Worm (Caenorhabditis elegans) whole organism, L1 larva: ENCODE results near the gene srsx-36.
A peak's percentile ranks its signal among the peaks of the same experiment; 100 is the strongest.

Source experiments
- C16A3.4 ChIP-seq: fragments of 150-350 bp; optimal IDR thresholded peaks from 2 replicates; lab custom pipeline; 2014; ENCODE audit warnings: missing biosample characterization, missing genetic modification characterization
- Y116A8C.19 ChIP-seq: sonication (generic microtip); optimal IDR thresholded peaks from 2 replicates; lab custom pipeline; 2016; ENCODE audit warnings: missing compliant biosample characterization, missing genetic modification characterization, borderline replicate concordance
- aha-1 ChIP-seq: fragments of 150-350 bp; optimal IDR thresholded peaks from 2 replicates; lab custom pipeline; 2014; ENCODE audit warnings: missing biosample characterization, missing genetic modification characterization
- alr-1 ChIP-seq: fragments of 200-800 bp; sonication (Bioruptor generic); optimal IDR thresholded peaks from 2 replicates; lab custom pipeline; 2018; ENCODE audit warnings: borderline replicate concordance, mild to moderate bottlenecking, missing genetic modification characterization, missing compliant biosample characterization
- aly-2 ChIP-seq: fragments of 150-350 bp; optimal IDR thresholded peaks from 2 replicates; lab custom pipeline; 2014; ENCODE audit warnings: missing biosample characterization, missing genetic modification characterization
- blmp-1 ChIP-seq: fragments of 150-350 bp; optimal IDR thresholded peaks from 2 replicates; lab custom pipeline; 2014; ENCODE audit warnings: missing biosample characterization, missing genetic modification characterization
- ceh-63 ChIP-seq: fragments of 200-800 bp; sonication (Bioruptor generic); optimal IDR thresholded peaks from 2 replicates; lab custom pipeline; 2018; ENCODE audit warnings: mild to moderate bottlenecking, missing genetic modification characterization, missing compliant biosample characterization
- ceh-8 ChIP-seq: fragments of 200-800 bp; sonication (Bioruptor generic); optimal IDR thresholded peaks from 2 replicates; lab custom pipeline; 2018; ENCODE audit warnings: mild to moderate bottlenecking, missing genetic modification characterization, moderate library complexity, missing compliant biosample characterization
- ceh-90 ChIP-seq: sonication (generic microtip); optimal IDR thresholded peaks from 2 replicates; lab custom pipeline; 2016; ENCODE audit warnings: missing genetic modification characterization, missing compliant biosample characterization
- ces-1 ChIP-seq: fragments of 150-350 bp; optimal IDR thresholded peaks from 2 replicates; lab custom pipeline; 2014; ENCODE audit warnings: missing biosample characterization, missing genetic modification reagents, missing genetic modification characterization
- dpl-1 ChIP-seq, 3 experiments: fragments of 150-350 bp in 2 of 3; sonication (generic microtip) in 1 of 3; optimal IDR thresholded peaks; 2 replicates each; lab custom pipeline; 2014 to 2017; ENCODE audit warnings: missing biosample characterization in 3 of 3, missing genetic modification characterization in 3 of 3, missing genetic modification reagents in 3 of 3
- egl-27 ChIP-seq, 2 experiments: fragments of 150-350 bp in 1 of 2; sonication (generic microtip); optimal IDR thresholded peaks; 3 replicates each; lab custom pipeline; 2017 to 2018; ENCODE audit warnings: missing biosample characterization in 2 of 2, missing genetic modification characterization in 2 of 2, missing genetic modification reagents in 2 of 2
- ets-5 ChIP-seq: fragments of 200-800 bp; sonication (Bioruptor generic); IDR thresholded peaks from 2 replicates; pipeline ENCODE4 v1.3.6; 2022; ENCODE audit warnings: missing genetic modification characterization, missing compliant biosample characterization
- fkh-10 ChIP-seq: sonication (generic microtip); optimal IDR thresholded peaks from 2 replicates; lab custom pipeline; 2017; ENCODE audit warnings: missing biosample characterization, missing genetic modification reagents, missing genetic modification characterization
- fkh-4 ChIP-seq: sonication (generic microtip); optimal IDR thresholded peaks from 2 replicates; lab custom pipeline; 2016; ENCODE audit warnings: missing compliant biosample characterization, missing genetic modification characterization, borderline replicate concordance
- fos-1 ChIP-seq: fragments of 150-350 bp; optimal IDR thresholded peaks from 2 replicates; lab custom pipeline; 2014; ENCODE audit warnings: missing biosample characterization, missing genetic modification characterization
- grh-1 ChIP-seq: fragments of 200-800 bp; sonication (Bioruptor generic); IDR thresholded peaks from 2 replicates; pipeline ENCODE4 v1.3.6; 2022; ENCODE audit warnings: missing genetic modification reagents, missing genetic modification characterization, missing compliant biosample characterization
- hlh-17 ChIP-seq: fragments of 200-800 bp; sonication (Bioruptor generic); optimal IDR thresholded peaks from 2 replicates; lab custom pipeline; 2018; ENCODE audit warnings: missing genetic modification characterization, mild to moderate bottlenecking, missing compliant biosample characterization, moderate library complexity, borderline replicate concordance
- hlh-4 ChIP-seq: sonication (generic microtip); optimal IDR thresholded peaks from 2 replicates; lab custom pipeline; 2016; ENCODE audit warnings: mild to moderate bottlenecking, missing genetic modification characterization, missing compliant biosample characterization
- hpl-2 ChIP-seq: fragments of 150-350 bp; optimal IDR thresholded peaks from 2 replicates; lab custom pipeline; 2014; ENCODE audit warnings: missing biosample characterization, missing genetic modification reagents, missing genetic modification characterization
- isw-1 ChIP-seq: fragments of 200-800 bp; sonication (Bioruptor generic); IDR thresholded peaks from 2 replicates; pipeline ENCODE4 v1.3.6; 2022; ENCODE audit warnings: missing genetic modification characterization, missing compliant biosample characterization
- jun-1 ChIP-seq: fragments of 150-350 bp; optimal IDR thresholded peaks from 2 replicates; lab custom pipeline; 2014; ENCODE audit warnings: missing biosample characterization, missing genetic modification reagents, missing genetic modification characterization
- lin-13 ChIP-seq: fragments of 150-350 bp; optimal IDR thresholded peaks from 2 replicates; lab custom pipeline; 2014; ENCODE audit warnings: missing biosample characterization, missing genetic modification reagents, missing genetic modification characterization
- lin-15B ChIP-seq: fragments of 150-350 bp; sonication (generic microtip); optimal IDR thresholded peaks from 3 replicates; lab custom pipeline; 2014; ENCODE audit warnings: missing biosample characterization, missing genetic modification characterization
- lin-35 ChIP-seq, 2 experiments: fragments of 150-350 bp; optimal IDR thresholded peaks; 2 replicates each; lab custom pipeline; 2014; ENCODE audit warnings: missing biosample characterization in 2 of 2, missing genetic modification characterization in 2 of 2, missing genetic modification reagents in 2 of 2
- lin-39 ChIP-seq: fragments of 150-350 bp; optimal IDR thresholded peaks from 2 replicates; lab custom pipeline; 2014; ENCODE audit warnings: missing biosample characterization, missing genetic modification reagents, missing genetic modification characterization
- lsy-2 ChIP-seq, 2 experiments: fragments of 150-350 bp; optimal IDR thresholded peaks; 2 replicates each; lab custom pipeline; 2014; ENCODE audit warnings: missing biosample characterization in 2 of 2, missing genetic modification characterization in 2 of 2
- mab-9 ChIP-seq: fragments of 200-800 bp; sonication (Bioruptor generic); IDR thresholded peaks from 2 replicates; pipeline ENCODE4 v1.3.6; 2022; ENCODE audit warnings: missing genetic modification reagents, missing genetic modification characterization, missing compliant biosample characterization
- mdl-1 ChIP-seq, 2 experiments: fragments of 150-350 bp; optimal IDR thresholded peaks; 2 replicates each; lab custom pipeline; 2014 to 2017; ENCODE audit warnings: missing biosample characterization in 2 of 2, missing genetic modification characterization in 2 of 2, inconsistent platforms in 1 of 2
- mep-1 ChIP-seq: fragments of 150-350 bp; optimal IDR thresholded peaks from 2 replicates; lab custom pipeline; 2014; ENCODE audit warnings: missing biosample characterization, missing genetic modification characterization
- nhr-11 ChIP-seq: fragments of 150-350 bp; optimal IDR thresholded peaks from 2 replicates; lab custom pipeline; 2014; ENCODE audit warnings: missing biosample characterization, missing genetic modification characterization
- nhr-12 ChIP-seq: sonication (generic microtip); optimal IDR thresholded peaks from 2 replicates; lab custom pipeline; 2017; ENCODE audit warnings: missing biosample characterization, missing genetic modification characterization
- nhr-19 ChIP-seq: fragments of 200-800 bp; sonication (Bioruptor generic); conservative IDR thresholded peaks from 2 replicates; pipeline ENCODE4 v1.3.6; 2022; ENCODE audit warnings: missing genetic modification characterization, missing compliant biosample characterization
- nhr-20 ChIP-seq: sonication (generic microtip); optimal IDR thresholded peaks from 2 replicates; lab custom pipeline; 2016; ENCODE audit warnings: mild to moderate bottlenecking, missing genetic modification characterization, missing compliant biosample characterization
- nhr-237 ChIP-seq: fragments of 150-350 bp; optimal IDR thresholded peaks from 2 replicates; lab custom pipeline; 2014; ENCODE audit warnings: missing biosample characterization, missing genetic modification characterization
- nhr-28 ChIP-seq: fragments of 150-350 bp; optimal IDR thresholded peaks from 2 replicates; lab custom pipeline; 2014; ENCODE audit warnings: missing biosample characterization, missing genetic modification characterization
- nhr-47 ChIP-seq: sonication (generic microtip); optimal IDR thresholded peaks from 2 replicates; lab custom pipeline; 2016; ENCODE audit warnings: mild to moderate bottlenecking, missing genetic modification characterization, moderate library complexity, missing compliant biosample characterization
- nhr-85 ChIP-seq: sonication (generic microtip); peaks from one replicate; lab custom pipeline; 2016; ENCODE audit warnings: missing genetic modification characterization, inconsistent platforms, missing compliant biosample characterization
- pag-3 ChIP-seq: sonication (generic microtip); optimal IDR thresholded peaks from 2 replicates; lab custom pipeline; 2017; ENCODE audit warnings: missing genetic modification characterization, mild to moderate bottlenecking, missing compliant biosample characterization, antibody characterized with exemption, borderline replicate concordance; ENCODE audit not compliant: insufficient read depth
- pax-3 ChIP-seq: fragments of 200-800 bp; sonication (Bioruptor generic); optimal IDR thresholded peaks from 2 replicates; lab custom pipeline; 2018; ENCODE audit warnings: mild to moderate bottlenecking, missing genetic modification characterization, moderate library complexity, missing compliant biosample characterization
- rnt-1 ChIP-seq: sonication (generic microtip); optimal IDR thresholded peaks from 2 replicates; lab custom pipeline; 2016; ENCODE audit warnings: mild to moderate bottlenecking, missing genetic modification characterization, moderate library complexity, missing compliant biosample characterization
- skn-1 ChIP-seq: fragments of 150-350 bp; optimal IDR thresholded peaks from 2 replicates; lab custom pipeline; 2014; ENCODE audit warnings: missing biosample characterization, missing genetic modification characterization
- snu-23 ChIP-seq: sonication (generic microtip); optimal IDR thresholded peaks from 2 replicates; lab custom pipeline; 2016; ENCODE audit warnings: missing genetic modification characterization, missing compliant biosample characterization
- sup-37 ChIP-seq: fragments of 200-800 bp; sonication (Bioruptor generic); optimal IDR thresholded peaks from 2 replicates; lab custom pipeline; 2018; ENCODE audit warnings: mild to moderate bottlenecking, missing genetic modification characterization, missing compliant biosample characterization
- swsn-7 ChIP-seq: sonication (generic microtip); optimal IDR thresholded peaks from 2 replicates; lab custom pipeline; 2016; ENCODE audit warnings: missing genetic modification characterization, missing compliant biosample characterization
- tbx-2 ChIP-seq: sonication (generic microtip); optimal IDR thresholded peaks from 2 replicates; lab custom pipeline; 2016; ENCODE audit warnings: missing genetic modification characterization, missing compliant biosample characterization
- unc-130 ChIP-seq: fragments of 150-350 bp; optimal IDR thresholded peaks from 2 replicates; lab custom pipeline; 2017; ENCODE audit warnings: missing biosample characterization, missing genetic modification characterization, inconsistent platforms
- unc-30 ChIP-seq: sonication (generic microtip); optimal IDR thresholded peaks from 2 replicates; lab custom pipeline; 2017; ENCODE audit warnings: missing biosample characterization, missing genetic modification characterization
- unc-98 ChIP-seq: fragments of 200-800 bp; sonication (Bioruptor generic); IDR thresholded peaks from 2 replicates; pipeline ENCODE4 v1.3.6; 2022; ENCODE audit warnings: missing genetic modification characterization, missing compliant biosample characterization
- xbp-1 ChIP-seq: sonication (generic microtip); optimal IDR thresholded peaks from 2 replicates; lab custom pipeline; 2016; ENCODE audit warnings: missing genetic modification characterization, missing compliant biosample characterization
- zag-1 ChIP-seq: fragments of 150-350 bp; optimal IDR thresholded peaks from 2 replicates; lab custom pipeline; 2014; ENCODE audit warnings: missing biosample characterization, missing genetic modification characterization
- ztf-4 ChIP-seq: fragments of 150-350 bp; optimal IDR thresholded peaks from 2 replicates; lab custom pipeline; 2014; ENCODE audit warnings: missing biosample characterization, missing genetic modification characterization

srsx-36 gene

DNA sequence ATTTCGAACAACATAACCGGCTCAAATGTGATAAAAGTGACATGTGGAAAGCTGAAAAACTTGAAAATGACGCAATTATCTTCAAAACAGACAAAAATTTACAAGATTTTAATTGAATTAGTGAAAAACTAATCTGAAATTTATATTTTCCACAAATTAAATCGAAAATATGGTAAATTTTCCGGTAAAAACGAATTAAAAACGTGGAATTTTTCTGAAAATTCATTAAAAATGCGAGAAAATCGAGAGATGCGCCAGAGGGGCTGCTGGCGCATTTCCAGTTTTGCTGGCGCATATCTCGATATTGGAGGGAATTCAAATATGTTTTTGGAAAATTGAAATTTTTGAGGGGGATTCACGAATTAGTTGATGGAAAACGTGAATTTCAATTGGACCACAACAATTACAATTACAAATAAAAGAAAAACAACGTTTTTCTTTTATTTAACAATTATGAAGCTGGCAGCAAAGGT lies 43.3 kb downstream of the srsx-36 start, which contains the start of the genes haf-3 and F57A10.2 (continued):
- TF ChIP-seq nhr-11 (tag; lab: Kevin White, UChicago) (peak; percentile 90), ces-1 (GFP tag; lab: Kevin White, UChicago) (no peak), nhr-12 (tag; lab: Kevin White, UChicago) (no peak), jun-1 (tag; lab: Kevin White, UChicago) (peak; percentile 82), zag-1 (tag; lab: Kevin White, UChicago) (peak; percentile 58), lin-15B (tag; lab: Kevin White, UChicago) (peak; percentile 88), rnt-1 (tag; lab: Kevin White, UChicago) (peak; percentile 97), ceh-63 (GFP tag; lab: Kevin White, UChicago) (no peak), swsn-7 (tag; lab: Kevin White, UChicago) (peak; percentile 95), lin-39 (tag; lab: Kevin White, UChicago) (peak; percentile 94), aly-2 (tag; lab: Kevin White, UChicago) (peak; percentile 87), fkh-10 (GFP tag; lab: Kevin White, UChicago) (peak; percentile 75), aha-1 (tag; lab: Kevin White, UChicago) (peak; percentile 54), hlh-4 (tag; lab: Kevin White, UChicago) (no peak), unc-130 (tag; lab: Kevin White, UChicago) (peak; percentile 90), ceh-8 (GFP tag; lab: Kevin White, UChicago) (peak; percentile 86), nhr-85 (tag; lab: Kevin White, UChicago) (peak; percentile 98), blmp-1 (tag; lab: Kevin White, UChicago) (peak; percentile 79), C16A3.4 (tag; lab: Kevin White, UChicago) (peak; percentile 90), lin-35 (GFP tag; optimal IDR thresholded peaks at IDR 0.05; lab: Kevin White, UChicago) (peak; percentile 99), ztf-4 (tag; lab: Kevin White, UChicago) (peak; percentile 70), ceh-90 (tag; lab: Kevin White, UChicago) (peak; percentile 60), ets-5 (GFP tag; lab: Robert Waterston, UW) (no peak), mep-1 (tag; lab: Kevin White, UChicago) (peak; percentile 98), sup-37 (GFP tag; lab: Kevin White, UChicago) (peak; percentile 80), Y116A8C.19 (tag; lab: Kevin White, UChicago) (no peak), egl-27 (tag; optimal IDR thresholded peaks at IDR 0.05; lab: Kevin White, UChicago) (peak; percentile 9 to 69), skn-1 (peak; percentile 91), hlh-17 (GFP tag; lab: Kevin White, UChicago) (no peak), lsy-2 (tag; optimal IDR thresholded peaks at IDR 0.05; lab: Kevin White, UChicago) (peak; percentile 94 to 95), mab-9 (GFP tag; lab: Robert Waterston, UW) (peak; percentile 85), unc-30 (tag; lab: Kevin White, UChicago) (no peak), fkh-4 (tag; lab: Kevin White, UChicago) (peak; percentile 72), snu-23 (peak; percentile 97), grh-1 (GFP tag; lab: Robert Waterston, UW) (peak; percentile 93), pag-3 (tag; lab: Kevin White, UChicago) (no peak), tbx-2 (tag; lab: Kevin White, UChicago) (peak; percentile 94), dpl-1 (GFP tag; optimal IDR thresholded peaks at IDR 0.05; lab: Kevin White, UChicago) (peak; percentile 99), fos-1 (peak; percentile 82), unc-98 (no peak), nhr-28 (tag; lab: Kevin White, UChicago) (peak; percentile 39), lin-13 (GFP tag; lab: Kevin White, UChicago) (peak; percentile 91), mdl-1 (tag; optimal IDR thresholded peaks at IDR 0.05; lab: Kevin White, UChicago) (peak in 1 of 2 experiments; percentile 88), nhr-47 (tag; lab: Kevin White, UChicago) (peak; percentile 97), alr-1 (tag; lab: Kevin White, UChicago) (no peak), pax-3 (peak; percentile 80), nhr-237 (peak; percentile 50), nhr-19 (GFP tag; lab: Robert Waterston, UW) (peak; percentile 95), hpl-2 (GFP tag; lab: Kevin White, UChicago) (peak; percentile 11), isw-1 (GFP tag; lab: Robert Waterston, UW) (peak; percentile 91), nhr-20 (tag; lab: Kevin White, UChicago) (peak; percentile 95), xbp-1 (tag; lab: Kevin White, UChicago) (peak; percentile 95)
